Fruit fly (Drosophila melanogaster): ENCODE measurements around the gene CG3062.

CG3062 gene

dm6 chrX:4692963-4693362 is 48.3 kb upstream of the CG3062 start (continued):
- TF ChIP-seq CG18599 (GFP tag; optimal IDR thresholded peaks at IDR 0.05) (peak; percentile 41), B-H1 (GFP tag; IDR thresholded peaks at IDR 0.05) (no peak), CG1792 (GFP tag; optimal IDR thresholded peaks at IDR 0.05) (no peak), CG15514 (GFP tag; optimal IDR thresholded peaks at IDR 0.05) (peak; percentile 5), Side (GFP tag; optimal IDR thresholded peaks at IDR 0.05) (no peak), odd (GFP tag; optimal IDR thresholded peaks at IDR 0.05) (no peak), CG11695 (GFP tag; IDR thresholded peaks at IDR 0.05) (0 out of 3 replicates have a peak, but pooled peaks have one; percentile 23)

DNA sequence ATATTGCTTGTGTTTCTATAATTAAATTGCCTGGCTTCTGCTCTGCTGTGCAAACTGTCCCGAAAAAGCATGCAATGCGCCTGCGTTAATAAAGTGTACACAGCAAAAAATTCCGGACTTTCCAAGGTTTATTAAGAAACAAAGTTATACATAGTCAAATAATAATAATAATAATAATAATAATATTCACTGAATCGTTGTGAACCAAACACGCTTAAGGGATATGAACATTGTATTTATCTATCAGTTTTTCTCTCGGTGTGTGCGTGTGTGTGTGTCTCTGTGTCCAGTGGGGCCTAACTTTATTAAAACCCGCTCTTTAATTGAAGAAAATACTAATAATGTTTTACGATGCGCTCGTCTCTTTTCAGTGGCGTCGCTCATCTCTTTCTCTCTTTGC is 46.6 kb upstream of the CG3062 start:
- TF ChIP-seq dan (GFP tag; IDR thresholded peaks at IDR 0.05) = no peak
- TF ChIP-seq CG34224 (GFP tag; IDR thresholded peaks at IDR 0.05; ENCODE audit: partially characterized antibody) = no peak
- no peak for TF ChIP-seq exex (tag; optimal IDR thresholded peaks at IDR 0.05)
- TF ChIP-seq jumu (GFP tag; optimal IDR thresholded peaks at IDR 0.05) = no peak
- peak; percentile 20; the same call in 1 of the 2 replicates for TF ChIP-seq CG6689 (GFP tag; IDR thresholded peaks at IDR 0.05)
- TF ChIP-seq CG14965 (GFP tag; optimal IDR thresholded peaks at IDR 0.05; ENCODE audit: borderline replicate concordance) = no peak
- no peak for TF ChIP-seq ranshi (GFP tag; IDR thresholded peaks at IDR 0.05)
- TF ChIP-seq toy (GFP tag; IDR thresholded peaks at IDR 0.05) = no peak
- no peak for TF ChIP-seq Usf (GFP tag; optimal IDR thresholded peaks at IDR 0.05)
- no peak for TF ChIP-seq CG34376 (GFP tag; optimal IDR thresholded peaks at IDR 0.05)
- peak; percentile 10 for TF ChIP-seq scrt (GFP tag; optimal IDR thresholded peaks at IDR 0.05)
- TF ChIP-seq Sox100B (GFP tag; optimal IDR thresholded peaks at IDR 0.05) = no peak
- peak; percentile 23 for TF ChIP-seq CG10267 (tag; optimal IDR thresholded peaks at IDR 0.05)
- no peak for TF ChIP-seq CG3065 (GFP tag; optimal IDR thresholded peaks at IDR 0.05)
- no peak for TF ChIP-seq Tbp (GFP tag; optimal IDR thresholded peaks at IDR 0.05)
- no peak for TF ChIP-seq CG17186 (GFP tag; optimal IDR thresholded peaks at IDR 0.05)
- no peak for TF ChIP-seq CG16779 (GFP tag; IDR thresholded peaks at IDR 0.05)
- TF ChIP-seq mam (GFP tag; optimal IDR thresholded peaks at IDR 0.05) = no peak
- no peak for TF ChIP-seq CG32772 (GFP tag; IDR thresholded peaks at IDR 0.05)
- TF ChIP-seq her (GFP tag; optimal IDR thresholded peaks at IDR 0.05) = no peak
- TF ChIP-seq nmo (GFP tag; optimal IDR thresholded peaks at IDR 0.05) = peak; percentile 21
- peak; percentile 40 for TF ChIP-seq Ssrp (tag; optimal IDR thresholded peaks at IDR 0.05)
- no peak for TF ChIP-seq CrebB (tag; optimal IDR thresholded peaks at IDR 0.05)
- TF ChIP-seq CG8765 (GFP tag; IDR thresholded peaks at IDR 0.05) = no peak
- TF ChIP-seq hth (optimal IDR thresholded peaks at IDR 0.05) = no peak
- no peak for TF ChIP-seq Ets65A (GFP tag)
- no peak for TF ChIP-seq CG4404 (GFP tag; IDR thresholded peaks at IDR 0.05)
- no peak for TF ChIP-seq otp (GFP tag; IDR thresholded peaks at IDR 0.05)
- TF ChIP-seq CG7745 (tag; optimal IDR thresholded peaks at IDR 0.05) = no peak
- TF ChIP-seq Dek (tag; optimal IDR thresholded peaks at IDR 0.05) = peak; percentile 23
- TF ChIP-seq CG2678 (tag; optimal IDR thresholded peaks at IDR 0.05) = peak; percentile 56
- peak; percentile 59; the same call in 2 of the 3 replicates for TF ChIP-seq row (GFP tag; IDR thresholded peaks at IDR 0.05)
- TF ChIP-seq seq (GFP tag; IDR thresholded peaks at IDR 0.05) = no peak
- TF ChIP-seq MTF-1 (GFP tag; optimal IDR thresholded peaks at IDR 0.05; ENCODE audit: borderline replicate concordance) = no peak
- no peak for TF ChIP-seq nom (GFP tag; optimal IDR thresholded peaks at IDR 0.05)
- no peak for TF ChIP-seq danr (GFP tag; IDR thresholded peaks at IDR 0.05)
- TF ChIP-seq esg (GFP tag; conservative IDR thresholded peaks at IDR 0.05) = peak; percentile 24; the same call in 1 of the 2 replicates
- no peak for TF ChIP-seq CG3726 (GFP tag; IDR thresholded peaks at IDR 0.05)
- no peak for TF ChIP-seq CG11093 (GFP tag; IDR thresholded peaks at IDR 0.05)
- peak; percentile 28 for TF ChIP-seq Blimp-1 (GFP tag; optimal IDR thresholded peaks at IDR 0.05)
- TF ChIP-seq CG42726 (GFP tag; IDR thresholded peaks at IDR 0.05; ENCODE audit: partially characterized antibody) = no peak
- peak; percentile 22 for TF ChIP-seq CG30403 (GFP tag; optimal IDR thresholded peaks at IDR 0.05)
- TF ChIP-seq salm (tag; optimal IDR thresholded peaks at IDR 0.05) = no peak
- TF ChIP-seq CG12219 (GFP tag; optimal IDR thresholded peaks at IDR 0.05) = no peak

Data from whole organism, embryonic.